Fruit fly (Drosophila melanogaster) whole organism, embryonic: ENCODE results near the gene Nelf-E.

ENCODE experiments used
- CG10979 ChIP-seq: fragments of 200-800 bp; sonication (Bioruptor generic); optimal IDR thresholded peaks from 2 replicates; lab custom pipeline; 2018; ENCODE audit warnings: missing biosample characterization, mild to moderate bottlenecking, missing genetic modification characterization, moderate library complexity
- CG17612 ChIP-seq: fragments of 200-800 bp; sonication (Bioruptor generic); IDR thresholded peaks from 2 replicates; pipeline ENCODE4 v1.3.6; 2022; ENCODE audit warnings: missing biosample characterization, missing genetic modification characterization
- CG2712 ChIP-seq: fragments of 200-800 bp; optimal IDR thresholded peaks from 3 replicates; lab custom pipeline; 2019; ENCODE audit warnings: missing biosample characterization, mild to moderate bottlenecking, missing genetic modification characterization, moderate library complexity
- Hr78 ChIP-seq, 2 experiments: fragments of 200-800 bp in 1 of 2; fragments of >200 bp in 1 of 2; sonication (Bioruptor generic) in 1 of 2; optimal IDR thresholded peaks; 2 replicates each; lab custom pipeline; 2017 to 2019; ENCODE audit warnings: missing biosample characterization in 2 of 2, missing genetic modification characterization in 2 of 2, mild to moderate bottlenecking in 1 of 2, moderate library complexity in 1 of 2
- Stat92E ChIP-seq, 3 experiments: fragments of >200 bp in 2 of 3; fragments of 200-800 bp in 1 of 3; sonication (Bioruptor generic) in 1 of 3; optimal IDR thresholded peaks; 2 replicates each; lab custom pipeline; 2017 to 2019; ENCODE audit warnings: missing biosample characterization in 3 of 3, missing genetic modification characterization in 3 of 3, mild to moderate bottlenecking in 1 of 3, moderate library complexity in 1 of 3
- bab2 ChIP-seq: fragments of 200-800 bp; sonication (Bioruptor generic); optimal IDR thresholded peaks from 2 replicates; lab custom pipeline; 2016; ENCODE audit warnings: missing biosample characterization, missing genetic modification characterization
- bcd ChIP-seq: fragments of 200-800 bp; sonication (Bioruptor generic); optimal IDR thresholded peaks from 2 replicates; lab custom pipeline; 2017; ENCODE audit warnings: missing biosample characterization, mild to moderate bottlenecking, missing genetic modification characterization
- grau ChIP-seq: fragments of 200-800 bp; optimal IDR thresholded peaks from 3 replicates; lab custom pipeline; 2019; ENCODE audit warnings: missing biosample characterization, mild to moderate bottlenecking, missing genetic modification characterization, moderate library complexity
- kay ChIP-seq: fragments of 200-800 bp; sonication (Bioruptor generic); optimal IDR thresholded peaks from 2 replicates; lab custom pipeline; 2016; ENCODE audit warnings: missing biosample characterization, missing genetic modification characterization
- oc ChIP-seq: fragments of 200-800 bp; sonication (Bioruptor generic); optimal IDR thresholded peaks from 2 replicates; lab custom pipeline; 2018; ENCODE audit warnings: missing biosample characterization, mild to moderate bottlenecking, missing genetic modification characterization, moderate library complexity
- pnt ChIP-seq: fragments of 200-800 bp; sonication (Bioruptor generic); optimal IDR thresholded peaks from 3 replicates; lab custom pipeline; 2016; ENCODE audit warnings: missing biosample characterization, missing genetic modification characterization

DNA sequence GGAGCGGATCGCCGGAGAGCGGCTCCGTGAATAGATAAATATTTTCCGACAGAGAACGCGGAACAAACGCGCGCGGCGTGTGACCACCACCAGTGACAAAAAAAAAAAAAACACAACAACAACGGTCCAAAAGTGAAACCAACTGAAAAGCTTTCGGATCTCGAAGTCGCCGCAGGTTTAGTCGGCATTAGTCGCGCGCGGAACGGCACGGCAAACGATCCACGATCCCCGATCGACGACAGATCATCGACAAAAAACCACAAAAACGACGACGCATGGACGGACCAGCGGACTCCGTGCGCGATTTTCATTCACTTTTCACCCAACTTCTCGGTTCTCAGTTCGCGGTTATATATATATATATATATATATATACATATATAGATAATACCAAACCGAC is 22.2 kb downstream of the Nelf-E start:
- TF ChIP-seq kay (GFP tag; lab: Kevin White, UChicago), result no peak
- TF ChIP-seq CG10979 (tag; lab: Kevin White, UChicago), result no peak
- no peak for TF ChIP-seq Stat92E (GFP tag; optimal IDR thresholded peaks at IDR 0.05; lab: Kevin White, UChicago)
- TF ChIP-seq bab2 (GFP tag; lab: Kevin White, UChicago), result no peak
- no peak for TF ChIP-seq CG17612 (GFP tag; lab: Robert Waterston, UW)
- TF ChIP-seq bcd, result no peak
- no peak for TF ChIP-seq Hr78 (GFP tag; optimal IDR thresholded peaks at IDR 0.05; lab: Kevin White, UChicago)
- no peak for TF ChIP-seq oc (tag; lab: Kevin White, UChicago)
- TF ChIP-seq pnt (GFP tag; lab: Kevin White, UChicago), result no peak
- TF ChIP-seq grau (tag; lab: Kevin White, UChicago), result no peak
- TF ChIP-seq CG2712, result no peak
